Worm (Caenorhabditis elegans) whole organism, L2 larva: ENCODE data around the gene nhr-61.

ENCODE experiments used
- C34F6.9 ChIP-seq: fragments of 150-350 bp; optimal IDR thresholded peaks from 2 replicates; lab custom pipeline; 2014; ENCODE audit warnings: missing biosample characterization, missing genetic modification characterization
- R02D3.7 ChIP-seq: fragments of 150-350 bp; optimal IDR thresholded peaks from 2 replicates; lab custom pipeline; 2014; ENCODE audit warnings: missing biosample characterization, missing genetic modification characterization
- Y55F3AM.14 ChIP-seq: fragments of 200-800 bp; sonication (Bioruptor generic); optimal IDR thresholded peaks from 2 replicates; lab custom pipeline; 2018; ENCODE audit warnings: mild to moderate bottlenecking, missing genetic modification characterization, missing compliant biosample characterization
- ZK546.5 ChIP-seq: sonication (generic microtip); optimal IDR thresholded peaks from 2 replicates; lab custom pipeline; 2017; ENCODE audit warnings: missing biosample characterization, missing genetic modification characterization
- alr-1 ChIP-seq: fragments of 150-350 bp; optimal IDR thresholded peaks from 2 replicates; lab custom pipeline; 2014; ENCODE audit warnings: missing biosample characterization, missing genetic modification characterization
- aly-2 ChIP-seq: fragments of 150-350 bp; optimal IDR thresholded peaks from 2 replicates; lab custom pipeline; 2014; ENCODE audit warnings: missing biosample characterization, missing genetic modification characterization
- ama-1 ChIP-seq: fragments of 150-350 bp; optimal IDR thresholded peaks from 2 replicates; lab custom pipeline; 2018; ENCODE audit warnings: inconsistent platforms
- ceh-16 ChIP-seq: fragments of 150-350 bp; optimal IDR thresholded peaks from 2 replicates; lab custom pipeline; 2014; ENCODE audit warnings: missing biosample characterization, missing genetic modification characterization
- ceh-82 ChIP-seq: fragments of 150-350 bp; optimal IDR thresholded peaks from 2 replicates; lab custom pipeline; 2014; ENCODE audit warnings: missing biosample characterization, missing genetic modification characterization
- elt-1 ChIP-seq: fragments of 150-350 bp; optimal IDR thresholded peaks from 2 replicates; lab custom pipeline; 2014; ENCODE audit warnings: missing biosample characterization, missing genetic modification characterization
- elt-3 ChIP-seq: sonication (generic microtip); optimal IDR thresholded peaks from 2 replicates; lab custom pipeline; 2017; ENCODE audit warnings: missing biosample characterization, missing genetic modification characterization
- fos-1 ChIP-seq: fragments of 150-350 bp; optimal IDR thresholded peaks from 2 replicates; lab custom pipeline; 2014; ENCODE audit warnings: missing biosample characterization, missing genetic modification characterization
- gmeb-1 ChIP-seq: fragments of 150-350 bp; optimal IDR thresholded peaks from 2 replicates; lab custom pipeline; 2014; ENCODE audit warnings: missing biosample characterization, missing genetic modification characterization
- lin-11 ChIP-seq: fragments of 150-350 bp; sonication (generic microtip); optimal IDR thresholded peaks from 2 replicates; lab custom pipeline; 2014; ENCODE audit warnings: missing biosample characterization, missing genetic modification characterization, inconsistent platforms, mixed read lengths
- lin-13 ChIP-seq: fragments of 150-350 bp; optimal IDR thresholded peaks from 2 replicates; lab custom pipeline; 2014; ENCODE audit warnings: missing biosample characterization, missing genetic modification reagents, missing genetic modification characterization
- lsy-2 ChIP-seq, 2 experiments: fragments of 150-350 bp in 1 of 2; sonication (generic microtip) in 1 of 2; optimal IDR thresholded peaks; 2 replicates each; lab custom pipeline; 2014 to 2017; ENCODE audit warnings: missing biosample characterization in 2 of 2, missing genetic modification characterization in 2 of 2
- mab-5 ChIP-seq: fragments of 150-350 bp; optimal IDR thresholded peaks from 2 replicates; lab custom pipeline; 2014; ENCODE audit warnings: missing biosample characterization, missing genetic modification characterization
- mbf-1 ChIP-seq: sonication (generic microtip); optimal IDR thresholded peaks from 2 replicates; lab custom pipeline; 2017; ENCODE audit warnings: missing biosample characterization, missing genetic modification characterization
- mdl-1 ChIP-seq, 2 experiments: fragments of 150-350 bp in 1 of 2; sonication (generic microtip) in 1 of 2; optimal IDR thresholded peaks; 2 replicates each; lab custom pipeline; 2017; ENCODE audit warnings: missing biosample characterization in 2 of 2, missing genetic modification characterization in 2 of 2
- nhr-10 ChIP-seq: sonication (generic microtip); optimal IDR thresholded peaks from 2 replicates; lab custom pipeline; 2017; ENCODE audit warnings: missing biosample characterization, missing genetic modification characterization
- nhr-11 ChIP-seq: fragments of 150-350 bp; optimal IDR thresholded peaks from 2 replicates; lab custom pipeline; 2014; ENCODE audit warnings: missing biosample characterization, missing genetic modification characterization
- nhr-129 ChIP-seq: fragments of 150-350 bp; optimal IDR thresholded peaks from 2 replicates; lab custom pipeline; 2014; ENCODE audit warnings: missing biosample characterization, missing genetic modification characterization
- nhr-21 ChIP-seq: fragments of 150-350 bp; optimal IDR thresholded peaks from 2 replicates; lab custom pipeline; 2014; ENCODE audit warnings: missing biosample characterization, missing genetic modification characterization
- nhr-23 ChIP-seq: fragments of 150-350 bp; optimal IDR thresholded peaks from 2 replicates; lab custom pipeline; 2014; ENCODE audit warnings: missing biosample characterization, missing genetic modification reagents, missing genetic modification characterization
- nhr-237 ChIP-seq: fragments of 150-350 bp; optimal IDR thresholded peaks from 2 replicates; lab custom pipeline; 2014; ENCODE audit warnings: missing biosample characterization, missing genetic modification characterization
- nhr-25 ChIP-seq: fragments of 150-350 bp; sonication (generic microtip); optimal IDR thresholded peaks from 3 replicates; lab custom pipeline; 2014; ENCODE audit warnings: missing biosample characterization, missing genetic modification characterization
- nhr-6 ChIP-seq: fragments of 150-350 bp; optimal IDR thresholded peaks from 2 replicates; lab custom pipeline; 2014; ENCODE audit warnings: missing biosample characterization, missing genetic modification characterization
- nhr-77 ChIP-seq: fragments of 150-350 bp; optimal IDR thresholded peaks from 2 replicates; lab custom pipeline; 2014; ENCODE audit warnings: missing biosample characterization, missing genetic modification characterization
- peb-1 ChIP-seq: fragments of 150-350 bp; optimal IDR thresholded peaks from 2 replicates; lab custom pipeline; 2014; ENCODE audit warnings: missing biosample characterization, missing genetic modification characterization
- sma-3 ChIP-seq: sonication (generic microtip); optimal IDR thresholded peaks from 2 replicates; lab custom pipeline; 2016; ENCODE audit warnings: missing genetic modification reagents, missing genetic modification characterization, missing compliant biosample characterization
- sma-9 ChIP-seq, 2 experiments: fragments of 150-350 bp in 1 of 2; sonication (generic microtip) in 1 of 2; optimal IDR thresholded peaks; 2 replicates each; lab custom pipeline; 2014 to 2016; ENCODE audit warnings: missing genetic modification characterization in 2 of 2, mild to moderate bottlenecking in 1 of 2, missing biosample characterization in 1 of 2, missing compliant biosample characterization in 1 of 2, missing genetic modification reagents in 1 of 2, moderate library complexity in 1 of 2
- snpc-4 ChIP-seq: fragments of 150-350 bp; optimal IDR thresholded peaks from 2 replicates; lab custom pipeline; 2014; ENCODE audit warnings: missing biosample characterization, missing genetic modification characterization
- unc-55 ChIP-seq: fragments of 150-350 bp; sonication (generic microtip); optimal IDR thresholded peaks from 3 replicates; lab custom pipeline; 2014; ENCODE audit warnings: missing biosample characterization, missing genetic modification reagents, missing genetic modification characterization
- unc-62 ChIP-seq: fragments of 150-350 bp; optimal IDR thresholded peaks from 2 replicates; lab custom pipeline; 2014; ENCODE audit warnings: missing biosample characterization, missing genetic modification reagents, missing genetic modification characterization
- zag-1 ChIP-seq: fragments of 150-350 bp; optimal IDR thresholded peaks from 2 replicates; lab custom pipeline; 2014; ENCODE audit warnings: missing biosample characterization, missing genetic modification characterization
- ztf-1 ChIP-seq: fragments of 200-800 bp; sonication (Bioruptor generic); conservative IDR thresholded peaks from 2 replicates; pipeline ENCODE4 v1.3.6; 2022; ENCODE audit warnings: missing genetic modification characterization, missing compliant biosample characterization

nhr-61 gene

ce11 chrII:14855229-14855628 lies 36.9 kb upstream of the nhr-61 start, which contains the start of gene R05H10.7:
Gene R05H10.7, plus strand, starts transcription at chrII:14855529.
- TF ChIP-seq ztf-1 (GFP tag; lab: Robert Waterston, UW), result no peak
- no peak for TF ChIP-seq ceh-16 (tag; lab: Kevin White, UChicago)
- TF ChIP-seq zag-1 (tag; lab: Kevin White, UChicago), result no peak
- no peak for TF ChIP-seq nhr-11 (tag; lab: Kevin White, UChicago)
- no peak for TF ChIP-seq nhr-237 (tag; lab: Kevin White, UChicago)
- TF ChIP-seq mdl-1 (tag; optimal IDR thresholded peaks at IDR 0.05; lab: Kevin White, UChicago), result no peak
- no peak for TF ChIP-seq lin-11 (tag; lab: Kevin White, UChicago)
- TF ChIP-seq R02D3.7 (tag; lab: Kevin White, UChicago), result no peak
- no peak for TF ChIP-seq ZK546.5 (tag; lab: Kevin White, UChicago)
- TF ChIP-seq lsy-2 (tag; optimal IDR thresholded peaks at IDR 0.05; lab: Kevin White, UChicago), result no peak
- no peak for TF ChIP-seq sma-9 (GFP tag; optimal IDR thresholded peaks at IDR 0.05; lab: Kevin White, UChicago)
- no peak for TF ChIP-seq sma-9 (tag; optimal IDR thresholded peaks at IDR 0.05; lab: Kevin White, UChicago)
- TF ChIP-seq, all 48 proteins: peak for 0

ce11 chrII:14851483-14851882 lies 33.1 kb upstream of the nhr-61 start, which contains the start of gene R05H10.1:
Gene R05H10.1, plus strand, starts transcription at chrII:14851816.
- TF ChIP-seq fos-1 (tag; lab: Kevin White, UChicago) (peak; percentile 28), nhr-25 (tag; lab: Kevin White, UChicago) (peak; percentile 33), aly-2 (no peak), peb-1 (tag; lab: Kevin White, UChicago) (no peak)

- no peak for TF ChIP-seq snpc-4 (tag; lab: Kevin White, UChicago)
- no peak for TF ChIP-seq nhr-77 (tag; lab: Kevin White, UChicago)
- no peak for TF ChIP-seq R02D3.7 (tag; lab: Kevin White, UChicago)
- no peak for TF ChIP-seq ceh-82 (tag; lab: Kevin White, UChicago)
- TF ChIP-seq nhr-6, result no peak
- no peak for TF ChIP-seq ama-1 (lab: Kevin White, UChicago)
- TF ChIP-seq Y55F3AM.14 (GFP tag; lab: Kevin White, UChicago), result no peak
- TF ChIP-seq sma-3 (GFP tag; lab: Kevin White, UChicago), result no peak
- TF ChIP-seq lsy-2 (tag; optimal IDR thresholded peaks at IDR 0.05; lab: Kevin White, UChicago), result no peak
- no peak for TF ChIP-seq aly-2
- TF ChIP-seq elt-3 (tag; lab: Kevin White, UChicago), result no peak
- TF ChIP-seq gmeb-1 (tag; lab: Kevin White, UChicago), result no peak
- no peak for TF ChIP-seq nhr-129 (tag; lab: Kevin White, UChicago)
- no peak for TF ChIP-seq unc-62 (GFP tag; lab: Kevin White, UChicago)
- no peak for TF ChIP-seq peb-1 (tag; lab: Kevin White, UChicago)
- TF ChIP-seq ztf-1 (GFP tag; lab: Robert Waterston, UW), result no peak
- no peak for TF ChIP-seq lin-13 (GFP tag; lab: Kevin White, UChicago)
These were observed 31.6 kb upstream of the nhr-61 start for ce11 chrII:14849897-14850296.

- TF ChIP-seq sma-3 (GFP tag; lab: Kevin White, UChicago), result peak; percentile 14
- no peak for TF ChIP-seq ZK546.5 (tag; lab: Kevin White, UChicago)
- no peak for TF ChIP-seq nhr-129 (tag; lab: Kevin White, UChicago)
- TF ChIP-seq nhr-21 (tag; lab: Kevin White, UChicago), result peak; percentile 47
- no peak for TF ChIP-seq unc-55 (GFP tag; lab: Kevin White, UChicago)
- TF ChIP-seq, all 48 proteins: peak for 2
These were observed 25.9 kb upstream of the nhr-61 start for ce11 chrII:14844253-14844652.

ce11 chrII:14843016-14843415 lies 24.7 kb upstream of the nhr-61 start, which contains the start of gene cdh-7:
Gene cdh-7, plus strand, starts transcription at chrII:14843229.
- TF ChIP-seq nhr-10 (tag; lab: Kevin White, UChicago) (no peak), mbf-1 (tag; lab: Kevin White, UChicago) (no peak), C34F6.9 (tag; lab: Kevin White, UChicago) (no peak), elt-1 (tag; lab: Kevin White, UChicago) (no peak), mab-5 (no peak), peb-1 (tag; lab: Kevin White, UChicago) (no peak), nhr-23 (tag; lab: Kevin White, UChicago) (no peak), gmeb-1 (tag; lab: Kevin White, UChicago) (no peak), lin-13 (GFP tag; lab: Kevin White, UChicago) (no peak), nhr-6 (no peak), nhr-129 (tag; lab: Kevin White, UChicago) (no peak), sma-3 (GFP tag; lab: Kevin White, UChicago) (no peak), mdl-1 (tag; optimal IDR thresholded peaks at IDR 0.05; lab: Kevin White, UChicago) (no peak), alr-1 (tag; lab: Kevin White, UChicago) (no peak)
- TF ChIP-seq, all 48 proteins: peak for 0
